Worm (Caenorhabditis elegans) whole organism, L4 larva: ENCODE results near the gene C39E9.12.

Source experiments
- D1046.2 ChIP-seq: fragments of 200-800 bp; sonication (Bioruptor generic); IDR thresholded peaks from 2 replicates; pipeline ENCODE4 v1.3.6; 2022; ENCODE audit warnings: missing genetic modification characterization, missing compliant biosample characterization
- F44E2.7 ChIP-seq: fragments of 200-800 bp; sonication (Bioruptor generic); IDR thresholded peaks from 2 replicates; pipeline ENCODE4 v2.1.2; 2022; ENCODE audit warnings: missing genetic modification characterization, missing compliant biosample characterization
- R02D3.7 ChIP-seq: fragments of 150-350 bp; sonication (generic microtip); optimal IDR thresholded peaks from 3 replicates; lab custom pipeline; 2014; ENCODE audit warnings: missing biosample characterization, missing genetic modification characterization
- Y75B8A.6 ChIP-seq: fragments of 200-800 bp; sonication (Bioruptor generic); IDR thresholded peaks from 2 replicates; pipeline ENCODE4 v1.3.6; 2022; ENCODE audit warnings: missing genetic modification reagents, missing genetic modification characterization, missing compliant biosample characterization
- ZK546.5 ChIP-seq, 2 experiments: sonication (generic microtip); optimal IDR thresholded peaks; 2 replicates each; lab custom pipeline; 2017; ENCODE audit warnings: missing biosample characterization in 2 of 2, missing genetic modification characterization in 2 of 2
- aly-2 ChIP-seq: sonication (generic microtip); optimal IDR thresholded peaks from 2 replicates; lab custom pipeline; 2018; ENCODE audit warnings: missing biosample characterization, missing genetic modification characterization
- attf-4 ChIP-seq: sonication (generic microtip); optimal IDR thresholded peaks from 3 replicates; lab custom pipeline; 2017; ENCODE audit warnings: missing biosample characterization, missing genetic modification characterization
- ceh-28 ChIP-seq: fragments of 150-350 bp; optimal IDR thresholded peaks from 2 replicates; lab custom pipeline; 2014; ENCODE audit warnings: missing biosample characterization, missing genetic modification reagents, missing genetic modification characterization
- ceh-32 ChIP-seq: sonication (generic microtip); optimal IDR thresholded peaks from 2 replicates; lab custom pipeline; 2016; ENCODE audit warnings: mild to moderate bottlenecking, missing genetic modification characterization, missing compliant biosample characterization; ENCODE audit not compliant: poor library complexity
- ceh-62 ChIP-seq: sonication (generic microtip); optimal IDR thresholded peaks from 2 replicates; lab custom pipeline; 2017; ENCODE audit warnings: missing biosample characterization, missing genetic modification characterization
- ces-1 ChIP-seq: fragments of 150-350 bp; sonication (generic microtip); optimal IDR thresholded peaks from 4 replicates; lab custom pipeline; 2014; ENCODE audit warnings: missing biosample characterization, missing genetic modification reagents, missing genetic modification characterization
- cey-2 ChIP-seq: sonication (generic microtip); optimal IDR thresholded peaks from 3 replicates; lab custom pipeline; 2017; ENCODE audit warnings: missing genetic modification characterization, mild to moderate bottlenecking, missing compliant biosample characterization, antibody characterized with exemption, borderline replicate concordance; ENCODE audit not compliant: insufficient read depth
- ctbp-1 ChIP-seq: fragments of 200-800 bp; sonication (Bioruptor generic); IDR thresholded peaks from 2 replicates; pipeline ENCODE4 v1.3.6; 2022; ENCODE audit warnings: missing genetic modification reagents, missing genetic modification characterization, missing compliant biosample characterization
- daf-19 ChIP-seq: fragments of 200-800 bp; sonication (Bioruptor generic); conservative IDR thresholded peaks from 2 replicates; pipeline ENCODE4 v1.3.6; 2022; ENCODE audit warnings: missing genetic modification characterization, missing compliant biosample characterization
- daf-8 ChIP-seq: fragments of 200-800 bp; sonication (Bioruptor generic); IDR thresholded peaks from 2 replicates; pipeline ENCODE4 v1.3.6; 2022; ENCODE audit warnings: missing genetic modification characterization, missing compliant biosample characterization
- dmd-6 ChIP-seq: fragments of 200-800 bp; sonication (Bioruptor generic); IDR thresholded peaks from 2 replicates; pipeline ENCODE4 v1.3.6; 2022; ENCODE audit warnings: missing genetic modification reagents, missing genetic modification characterization, missing compliant biosample characterization
- dmd-9 ChIP-seq: fragments of 200-800 bp; sonication (Bioruptor generic); IDR thresholded peaks from 2 replicates; pipeline ENCODE4 v1.3.6; 2022; ENCODE audit warnings: missing genetic modification reagents, missing genetic modification characterization, missing compliant biosample characterization
- fos-1 ChIP-seq: fragments of 150-350 bp; optimal IDR thresholded peaks from 2 replicates; lab custom pipeline; 2014; ENCODE audit warnings: missing biosample characterization, missing genetic modification characterization
- hmg-1.1 ChIP-seq: fragments of 200-800 bp; sonication (Bioruptor generic); IDR thresholded peaks from 2 replicates; pipeline ENCODE4 v1.3.6; 2022; ENCODE audit warnings: missing genetic modification reagents, missing genetic modification characterization, missing compliant biosample characterization
- lim-7 ChIP-seq: fragments of 200-800 bp; sonication (Bioruptor generic); IDR thresholded peaks from 2 replicates; pipeline ENCODE4 v1.3.6; 2022; ENCODE audit warnings: missing genetic modification characterization, missing compliant biosample characterization
- lin-13 ChIP-seq: fragments of 150-350 bp; optimal IDR thresholded peaks from 2 replicates; lab custom pipeline; 2014; ENCODE audit warnings: missing biosample characterization, missing genetic modification reagents, missing genetic modification characterization
- lin-38 ChIP-seq: fragments of 200-800 bp; sonication (Bioruptor generic); IDR thresholded peaks from 2 replicates; pipeline ENCODE4 v1.3.6; 2022; ENCODE audit warnings: missing genetic modification reagents, missing genetic modification characterization, missing compliant biosample characterization
- lin-39 ChIP-seq: fragments of 150-350 bp; optimal IDR thresholded peaks from 2 replicates; lab custom pipeline; 2014; ENCODE audit warnings: missing biosample characterization, missing genetic modification reagents, missing genetic modification characterization
- mdt-29 ChIP-seq: fragments of 200-800 bp; sonication (Bioruptor generic); IDR thresholded peaks from 2 replicates; pipeline ENCODE4 v1.3.6; 2022; ENCODE audit warnings: missing genetic modification reagents, missing genetic modification characterization, missing compliant biosample characterization
- mxl-3 ChIP-seq: fragments of 200-800 bp; sonication (Bioruptor generic); optimal IDR thresholded peaks from 2 replicates; lab custom pipeline; 2018; ENCODE audit warnings: mild to moderate bottlenecking, missing genetic modification characterization, missing compliant biosample characterization
- nhr-237 ChIP-seq: sonication (generic microtip); optimal IDR thresholded peaks from 2 replicates; lab custom pipeline; 2017; ENCODE audit warnings: missing biosample characterization, missing genetic modification characterization
- nhr-25 ChIP-seq: sonication (generic microtip); optimal IDR thresholded peaks from 2 replicates; lab custom pipeline; 2017; ENCODE audit warnings: missing genetic modification characterization, mild to moderate bottlenecking, missing compliant biosample characterization, antibody characterized with exemption, moderate library complexity, borderline replicate concordance; ENCODE audit not compliant: insufficient read depth
- nhr-77 ChIP-seq: fragments of 150-350 bp; optimal IDR thresholded peaks from 2 replicates; lab custom pipeline; 2014; ENCODE audit warnings: missing biosample characterization, missing genetic modification characterization
- php-3 ChIP-seq: fragments of 200-800 bp; sonication (Bioruptor generic); IDR thresholded peaks from 2 replicates; pipeline ENCODE4 v1.3.6; 2022; ENCODE audit warnings: missing genetic modification reagents, missing genetic modification characterization, missing compliant biosample characterization
- saeg-2 ChIP-seq: fragments of 200-800 bp; sonication (Bioruptor generic); IDR thresholded peaks from 2 replicates; pipeline ENCODE4 v1.3.6; 2022; ENCODE audit warnings: missing genetic modification reagents, missing genetic modification characterization, missing compliant biosample characterization
- skn-1 ChIP-seq: fragments of 150-350 bp; optimal IDR thresholded peaks from 2 replicates; lab custom pipeline; 2014; ENCODE audit warnings: missing biosample characterization, missing genetic modification characterization
- snpc-1.2 ChIP-seq: fragments of 200-800 bp; sonication (Bioruptor generic); IDR thresholded peaks from 2 replicates; pipeline ENCODE4 v1.3.6; 2022; ENCODE audit warnings: missing genetic modification reagents, missing genetic modification characterization, missing compliant biosample characterization
- snpc-4 ChIP-seq: fragments of 150-350 bp; optimal IDR thresholded peaks from 2 replicates; lab custom pipeline; 2014; ENCODE audit warnings: missing biosample characterization, missing genetic modification characterization
- spr-1 ChIP-seq: sonication (generic microtip); optimal IDR thresholded peaks from 2 replicates; lab custom pipeline; 2016; ENCODE audit warnings: mild to moderate bottlenecking, missing genetic modification characterization, missing compliant biosample characterization
- tra-1 ChIP-seq: fragments of 200-800 bp; sonication (Bioruptor generic); IDR thresholded peaks from 2 replicates; pipeline ENCODE4 v1.3.6; 2022; ENCODE audit warnings: missing genetic modification reagents, missing genetic modification characterization, missing compliant biosample characterization
- unc-39 ChIP-seq: sonication (generic microtip); optimal IDR thresholded peaks from 2 replicates; lab custom pipeline; 2017; ENCODE audit warnings: missing biosample characterization, missing genetic modification characterization
- zip-11 ChIP-seq: fragments of 200-800 bp; sonication (Bioruptor generic); IDR thresholded peaks from 2 replicates; pipeline ENCODE4 v1.3.6; 2022; ENCODE audit warnings: missing genetic modification characterization, missing compliant biosample characterization

C39E9.12 gene

ce11 chrIV:13098652-13099051 lies 4.8 kb downstream of the C39E9.12 start, which contains the start of the genes dli-1, tin-9.2 and exos-4.1 (continued):
- TF ChIP-seq fos-1 (no peak), hmg-1.1 (peak; percentile 65), ceh-62 (tag; lab: Kevin White, UChicago) (no peak), attf-4 (tag; lab: Kevin White, UChicago) (no peak), nhr-77 (no peak), dmd-6 (GFP tag; lab: Robert Waterston, UW) (no peak), zip-11 (no peak), lim-7 (GFP tag; lab: Robert Waterston, UW) (no peak), snpc-1.2 (GFP tag; lab: Robert Waterston, UW) (peak; percentile 80), lin-13 (GFP tag; lab: Kevin White, UChicago) (no peak), php-3 (GFP tag; lab: Robert Waterston, UW) (no peak), daf-19 (GFP tag; lab: Robert Waterston, UW) (no peak; the same call in 1 of the 2 replicates), tra-1 (GFP tag; lab: Robert Waterston, UW) (no peak), Y75B8A.6 (GFP tag; lab: Robert Waterston, UW) (no peak), dmd-9 (GFP tag; lab: Robert Waterston, UW) (no peak), mxl-3 (GFP tag; lab: Kevin White, UChicago) (no peak), skn-1 (tag; lab: Kevin White, UChicago) (no peak), mdt-29 (GFP tag; lab: Robert Waterston, UW) (no peak), lin-39 (tag; lab: Kevin White, UChicago) (no peak), D1046.2 (GFP tag; lab: Robert Waterston, UW) (no peak), ceh-32 (tag; lab: Kevin White, UChicago) (no peak), spr-1 (no peak)

- TF ChIP-seq F44E2.7 (GFP tag; lab: Robert Waterston, UW) (no peak), unc-39 (tag; lab: Kevin White, UChicago) (no peak), lin-38 (0 out of 2 replicates have a peak, but pooled peaks have one; percentile 39)
Observed at ce11 chrIV:13100415-13100814, 6.6 kb downstream of the C39E9.12 start, which contains the start of gene fask-1. Gene fask-1 (plus strand): TSS chrIV:13100715.

ce11 chrIV:13104900-13105299 lies 11.1 kb downstream of the C39E9.12 start, which contains the start of gene rde-11:
Gene rde-11 (plus strand): TSS chrIV:13105200.
- TF ChIP-seq snpc-4 (tag; lab: Kevin White, UChicago): no peak
- no peak for TF ChIP-seq dmd-9 (GFP tag; lab: Robert Waterston, UW)
- no peak for TF ChIP-seq ZK546.5 (tag; optimal IDR thresholded peaks at IDR 0.05; lab: Kevin White, UChicago)
- TF ChIP-seq ceh-28 (tag; lab: Kevin White, UChicago): no peak
- no peak for TF ChIP-seq saeg-2 (GFP tag; lab: Robert Waterston, UW)
- no peak for TF ChIP-seq aly-2 (tag; lab: Kevin White, UChicago)

- TF ChIP-seq snpc-4 (tag; lab: Kevin White, UChicago) (no peak), R02D3.7 (tag; lab: Kevin White, UChicago) (no peak), nhr-237 (no peak), nhr-25 (tag; lab: Kevin White, UChicago) (no peak), cey-2 (tag; lab: Kevin White, UChicago) (no peak), ces-1 (no peak), ctbp-1 (no peak), mdt-29 (GFP tag; lab: Robert Waterston, UW) (no peak), unc-39 (tag; lab: Kevin White, UChicago) (no peak), daf-8 (GFP tag; lab: Robert Waterston, UW) (no peak)
Observed at ce11 chrIV:13107359-13107758, 13.6 kb downstream of the C39E9.12 start, which contains the start of gene B0564.2. Gene B0564.2 (plus strand): TSS chrIV:13107659.
